Worm (Caenorhabditis elegans) whole organism, L4/young adult: ENCODE results near the gene nep-10.

Source experiments
- W03F9.2 ChIP-seq: fragments of 150-350 bp; optimal IDR thresholded peaks from 2 replicates; lab custom pipeline; 2014; ENCODE audit warnings: missing biosample characterization, missing genetic modification characterization
- dao-5 ChIP-seq: sonication (generic microtip); optimal IDR thresholded peaks from 2 replicates; lab custom pipeline; 2016; ENCODE audit warnings: missing genotype, missing genetic modification characterization, moderate library complexity, missing compliant biosample characterization
- him-1 ChIP-seq: sonication (generic microtip); optimal IDR thresholded peaks from 2 replicates; lab custom pipeline; 2016; ENCODE audit warnings: missing genotype, missing genetic modification reagents, missing genetic modification characterization, missing compliant biosample characterization

DNA sequence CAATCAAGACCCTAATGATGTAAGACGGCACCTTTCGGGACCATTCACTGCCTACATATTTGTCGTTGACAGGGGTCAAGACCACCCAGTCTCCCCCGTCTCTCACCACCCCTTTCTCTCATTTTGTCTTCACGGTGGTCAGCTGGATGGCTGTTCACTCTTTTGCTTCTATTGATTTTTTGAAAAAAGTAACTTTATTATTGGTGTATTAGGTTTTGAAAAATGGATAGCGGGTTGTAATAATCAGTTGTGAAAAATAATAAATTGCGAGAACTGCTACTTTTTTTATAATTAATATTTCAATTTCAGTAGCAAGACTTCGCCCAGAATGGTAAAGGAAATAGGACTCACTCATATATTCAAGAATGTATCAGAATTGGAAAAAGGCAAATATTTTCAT, 26.0 kb downstream of the nep-10 start, which contains the start of gene bath-9:
- TF ChIP-seq him-1 (tag; lab: Kevin White, UChicago) (no peak), W03F9.2 (tag; lab: Kevin White, UChicago) (no peak), dao-5 (tag; lab: Kevin White, UChicago) (no peak)
